Worm (Caenorhabditis elegans) whole organism, L3 larva: ENCODE results near the gene F53B2.8.

Experiments used
- R02D3.7 ChIP-seq: fragments of 150-350 bp; optimal IDR thresholded peaks from 2 replicates; lab custom pipeline; 2014; ENCODE audit warnings: missing biosample characterization, missing genetic modification characterization
- aly-2 ChIP-seq: fragments of 150-350 bp; optimal IDR thresholded peaks from 2 replicates; lab custom pipeline; 2014; ENCODE audit warnings: missing biosample characterization, missing genetic modification characterization
- ama-1 ChIP-seq: fragments of 150-350 bp; optimal IDR thresholded peaks from 2 replicates; lab custom pipeline; 2018
- ceh-16 ChIP-seq: sonication (generic microtip); optimal IDR thresholded peaks from 2 replicates; lab custom pipeline; 2017; ENCODE audit warnings: missing biosample characterization, missing genetic modification characterization
- ceh-82 ChIP-seq: fragments of 150-350 bp; optimal IDR thresholded peaks from 2 replicates; lab custom pipeline; 2014; ENCODE audit warnings: missing biosample characterization, missing genetic modification characterization
- daf-12 ChIP-seq: fragments of 150-350 bp; optimal IDR thresholded peaks from 2 replicates; lab custom pipeline; 2014; ENCODE audit warnings: missing biosample characterization, missing genetic modification reagents, missing genetic modification characterization
- elt-1 ChIP-seq: fragments of 150-350 bp; optimal IDR thresholded peaks from 2 replicates; lab custom pipeline; 2014; ENCODE audit warnings: missing biosample characterization, missing genetic modification characterization
- elt-2 ChIP-seq: sonication (generic microtip); optimal IDR thresholded peaks from 2 replicates; lab custom pipeline; 2016; ENCODE audit warnings: missing genetic modification reagents, mild to moderate bottlenecking, missing genetic modification characterization, missing compliant biosample characterization
- elt-3 ChIP-seq, 3 experiments: fragments of 150-350 bp in 1 of 3; sonication (generic microtip) in 2 of 3; optimal IDR thresholded peaks; 2 replicates in 2 of 3; 4 replicates in 1 of 3; lab custom pipeline; 2014 to 2017; ENCODE audit warnings: missing biosample characterization in 3 of 3, missing genetic modification characterization in 3 of 3
- eor-1 ChIP-seq, 2 experiments: fragments of 150-350 bp; optimal IDR thresholded peaks; 2 replicates each; lab custom pipeline; 2014 to 2018; ENCODE audit warnings: missing biosample characterization in 2 of 2, missing genetic modification characterization in 2 of 2
- fkh-10 ChIP-seq: sonication (generic microtip); optimal IDR thresholded peaks from 2 replicates; lab custom pipeline; 2017; ENCODE audit warnings: missing biosample characterization, missing genetic modification reagents, missing genetic modification characterization
- fkh-2 ChIP-seq: fragments of 150-350 bp; optimal IDR thresholded peaks from 2 replicates; lab custom pipeline; 2014; ENCODE audit warnings: missing biosample characterization, missing genetic modification reagents, missing genetic modification characterization
- fos-1 ChIP-seq: fragments of 150-350 bp; optimal IDR thresholded peaks from 2 replicates; lab custom pipeline; 2014; ENCODE audit warnings: missing biosample characterization, missing genetic modification characterization
- hmg-11 ChIP-seq: sonication (generic microtip); optimal IDR thresholded peaks from 2 replicates; lab custom pipeline; 2016; ENCODE audit warnings: missing genetic modification characterization, missing compliant biosample characterization
- lin-15B ChIP-seq: fragments of 150-350 bp; optimal IDR thresholded peaks from 2 replicates; lab custom pipeline; 2014; ENCODE audit warnings: missing biosample characterization, missing genetic modification characterization
- lin-39 ChIP-seq: fragments of 150-350 bp; optimal IDR thresholded peaks from 2 replicates; lab custom pipeline; 2018; ENCODE audit warnings: missing biosample characterization, missing genetic modification reagents, missing genetic modification characterization
- mdl-1 ChIP-seq: fragments of 150-350 bp; optimal IDR thresholded peaks from 2 replicates; lab custom pipeline; 2014; ENCODE audit warnings: missing biosample characterization, missing genetic modification characterization
- mml-1 ChIP-seq: fragments of 150-350 bp; sonication (generic microtip); optimal IDR thresholded peaks from 3 replicates; lab custom pipeline; 2014; ENCODE audit warnings: missing biosample characterization, missing genetic modification characterization
- nfya-1 ChIP-seq: sonication (generic microtip); optimal IDR thresholded peaks from 2 replicates; lab custom pipeline; 2017; ENCODE audit warnings: missing genetic modification characterization, mild to moderate bottlenecking, missing compliant biosample characterization, antibody characterized with exemption, moderate library complexity; ENCODE audit not compliant: insufficient read depth
- nhr-11 ChIP-seq: fragments of 150-350 bp; optimal IDR thresholded peaks from 2 replicates; lab custom pipeline; 2014; ENCODE audit warnings: missing biosample characterization, missing genetic modification characterization
- nhr-23 ChIP-seq: fragments of 150-350 bp; optimal IDR thresholded peaks from 2 replicates; lab custom pipeline; 2014; ENCODE audit warnings: missing biosample characterization, missing genetic modification reagents, missing genetic modification characterization
- nhr-237 ChIP-seq: fragments of 150-350 bp; optimal IDR thresholded peaks from 2 replicates; lab custom pipeline; 2014; ENCODE audit warnings: missing biosample characterization, missing genetic modification characterization
- nhr-25 ChIP-seq: sonication (generic microtip); optimal IDR thresholded peaks from 2 replicates; lab custom pipeline; 2017; ENCODE audit warnings: missing biosample characterization, missing genetic modification characterization
- nhr-28 ChIP-seq: fragments of 150-350 bp; optimal IDR thresholded peaks from 2 replicates; lab custom pipeline; 2014; ENCODE audit warnings: missing biosample characterization, missing genetic modification characterization
- nhr-43 ChIP-seq: sonication (generic microtip); optimal IDR thresholded peaks from 2 replicates; lab custom pipeline; 2016; ENCODE audit warnings: mild to moderate bottlenecking, missing genetic modification characterization, missing compliant biosample characterization; ENCODE audit not compliant: poor library complexity, severe bottlenecking
- nhr-67 ChIP-seq: fragments of 150-350 bp; optimal IDR thresholded peaks from 2 replicates; lab custom pipeline; 2014; ENCODE audit warnings: missing biosample characterization, missing genetic modification characterization
- nhr-77 ChIP-seq: fragments of 150-350 bp; optimal IDR thresholded peaks from 2 replicates; lab custom pipeline; 2014; ENCODE audit warnings: missing biosample characterization, missing genetic modification characterization
- pha-4 ChIP-seq: fragments of 150-350 bp; optimal IDR thresholded peaks from 2 replicates; lab custom pipeline; 2014; ENCODE audit warnings: missing biosample characterization, missing genetic modification reagents, missing genetic modification characterization
- pqm-1 ChIP-seq: fragments of 150-350 bp; optimal IDR thresholded peaks from 2 replicates; lab custom pipeline; 2017; ENCODE audit warnings: missing biosample characterization, missing genetic modification characterization, inconsistent platforms
- sea-2 ChIP-seq: fragments of 150-350 bp; sonication (generic microtip); optimal IDR thresholded peaks from 4 replicates; lab custom pipeline; 2014; ENCODE audit warnings: missing biosample characterization, missing genetic modification reagents, missing genetic modification characterization
- skn-1 ChIP-seq: fragments of 150-350 bp; optimal IDR thresholded peaks from 2 replicates; lab custom pipeline; 2014; ENCODE audit warnings: missing biosample characterization, missing genetic modification characterization
- snpc-4 ChIP-seq: fragments of 150-350 bp; optimal IDR thresholded peaks from 2 replicates; lab custom pipeline; 2014; ENCODE audit warnings: missing biosample characterization, missing genetic modification characterization
- tbx-2 ChIP-seq: sonication (generic microtip); optimal IDR thresholded peaks from 2 replicates; lab custom pipeline; 2016; ENCODE audit warnings: mild to moderate bottlenecking, missing genetic modification characterization, missing compliant biosample characterization
- unc-39 ChIP-seq: sonication (generic microtip); optimal IDR thresholded peaks from 4 replicates; lab custom pipeline; 2017; ENCODE audit warnings: missing biosample characterization, missing genetic modification characterization
- unc-62 ChIP-seq: fragments of 150-350 bp; sonication (generic microtip); optimal IDR thresholded peaks from 4 replicates; lab custom pipeline; 2014; ENCODE audit warnings: missing biosample characterization, missing genetic modification reagents, missing genetic modification characterization
- zag-1 ChIP-seq: fragments of 150-350 bp; optimal IDR thresholded peaks from 2 replicates; lab custom pipeline; 2014; ENCODE audit warnings: missing biosample characterization, missing genetic modification characterization
- ztf-4 ChIP-seq: fragments of 150-350 bp; optimal IDR thresholded peaks from 2 replicates; lab custom pipeline; 2014; ENCODE audit warnings: missing biosample characterization, missing genetic modification characterization

Gene F53B2.8

ce11 chrIV:12540242-12540641 is 13.0 kb upstream of the F53B2.8 start:
- no peak for TF ChIP-seq nfya-1
- TF ChIP-seq ztf-4: no peak
- no peak for TF ChIP-seq lin-39 (tag; lab: Kevin White, UChicago)
- TF ChIP-seq elt-2: no peak
- TF ChIP-seq nhr-11: no peak
- peak; percentile 44 for TF ChIP-seq nhr-25
- TF ChIP-seq ceh-16 (tag; lab: Kevin White, UChicago): no peak
- no peak for TF ChIP-seq nhr-43 (tag; lab: Kevin White, UChicago)
- no peak for TF ChIP-seq hmg-11 (tag; lab: Kevin White, UChicago)
- TF ChIP-seq nhr-28: no peak
- no peak for TF ChIP-seq sea-2 (GFP tag; lab: Kevin White, UChicago)
- no peak for TF ChIP-seq nhr-77
- peak; percentile 5 for TF ChIP-seq elt-1 (tag; lab: Kevin White, UChicago)
- no peak for TF ChIP-seq fkh-2

- no peak for TF ChIP-seq zag-1 (tag; lab: Kevin White, UChicago)
- TF ChIP-seq unc-39 (tag; lab: Kevin White, UChicago): no peak
- TF ChIP-seq nhr-28: no peak
- TF ChIP-seq eor-1 (tag; optimal IDR thresholded peaks at IDR 0.05; lab: Kevin White, UChicago): no peak
- no peak for TF ChIP-seq ceh-82 (tag; lab: Kevin White, UChicago)
- no peak for TF ChIP-seq pha-4 (tag; lab: Kevin White, UChicago)
- no peak for TF ChIP-seq mdl-1 (tag; lab: Kevin White, UChicago)
- TF ChIP-seq aly-2 (tag; lab: Kevin White, UChicago): no peak
- no peak for TF ChIP-seq nhr-67
- no peak for TF ChIP-seq mml-1 (tag; lab: Kevin White, UChicago)
- no peak for TF ChIP-seq fos-1 (tag; lab: Kevin White, UChicago)
- no peak for TF ChIP-seq nhr-77
- TF ChIP-seq pqm-1 (tag; lab: Kevin White, UChicago): no peak
- TF ChIP-seq snpc-4 (tag; lab: Kevin White, UChicago): no peak
- TF ChIP-seq hmg-11 (tag; lab: Kevin White, UChicago): no peak
- no peak for TF ChIP-seq R02D3.7
Measured at ce11 chrIV:12537694-12538093, 10.5 kb upstream of the F53B2.8 start.

- no peak for TF ChIP-seq lin-15B
Measured at ce11 chrIV:12536358-12536757, 9.2 kb upstream of the F53B2.8 start.

ce11 chrIV:12531464-12531863 is 4.3 kb upstream of the F53B2.8 start:
- TF ChIP-seq ama-1 (no peak), nhr-25 (peak; percentile 73), fkh-2 (no peak), skn-1 (tag; lab: Kevin White, UChicago) (no peak), elt-1 (tag; lab: Kevin White, UChicago) (peak; percentile 89), unc-62 (GFP tag; lab: Kevin White, UChicago) (no peak), fkh-10 (GFP tag; lab: Kevin White, UChicago) (no peak), pqm-1 (tag; lab: Kevin White, UChicago) (no peak), nhr-23 (tag; lab: Kevin White, UChicago) (peak; percentile 33)

- TF ChIP-seq fkh-2 (no peak), elt-3 (tag; optimal IDR thresholded peaks at IDR 0.05; lab: Kevin White, UChicago) (no peak), nhr-237 (tag; lab: Kevin White, UChicago) (no peak), nhr-23 (tag; lab: Kevin White, UChicago) (no peak), eor-1 (tag; optimal IDR thresholded peaks at IDR 0.05; lab: Kevin White, UChicago) (no peak), daf-12 (tag; lab: Kevin White, UChicago) (no peak), pqm-1 (tag; lab: Kevin White, UChicago) (no peak), unc-39 (tag; lab: Kevin White, UChicago) (no peak), tbx-2 (tag; lab: Kevin White, UChicago) (no peak), aly-2 (tag; lab: Kevin White, UChicago) (no peak)
Measured at ce11 chrIV:12531047-12531446, 3.9 kb upstream of the F53B2.8 start, which contains the start of gene F53B2.5. TSS of gene F53B2.5 (minus strand) at chrIV:12531147.
